Worm (Caenorhabditis elegans) whole organism, L3 larva: ENCODE data around the gene elt-3.

Experiments
- R02D3.7 ChIP-seq: fragments of 150-350 bp; optimal IDR thresholded peaks from 2 replicates; lab custom pipeline; 2014; ENCODE audit warnings: missing biosample characterization, missing genetic modification characterization
- aly-2 ChIP-seq: fragments of 150-350 bp; optimal IDR thresholded peaks from 2 replicates; lab custom pipeline; 2014; ENCODE audit warnings: missing biosample characterization, missing genetic modification characterization
- ama-1 ChIP-seq: fragments of 150-350 bp; optimal IDR thresholded peaks from 2 replicates; lab custom pipeline; 2018
- ceh-16 ChIP-seq: sonication (generic microtip); optimal IDR thresholded peaks from 2 replicates; lab custom pipeline; 2017; ENCODE audit warnings: missing biosample characterization, missing genetic modification characterization
- ceh-28 ChIP-seq: fragments of 150-350 bp; optimal IDR thresholded peaks from 2 replicates; lab custom pipeline; 2014; ENCODE audit warnings: missing biosample characterization, missing genetic modification reagents, missing genetic modification characterization
- elt-3 ChIP-seq, 3 experiments: fragments of 150-350 bp in 1 of 3; sonication (generic microtip) in 2 of 3; optimal IDR thresholded peaks; 2 replicates in 2 of 3; 4 replicates in 1 of 3; lab custom pipeline; 2014 to 2017; ENCODE audit warnings: missing biosample characterization in 3 of 3, missing genetic modification characterization in 3 of 3
- fkh-2 ChIP-seq: fragments of 150-350 bp; optimal IDR thresholded peaks from 2 replicates; lab custom pipeline; 2014; ENCODE audit warnings: missing biosample characterization, missing genetic modification reagents, missing genetic modification characterization
- mdl-1 ChIP-seq: fragments of 150-350 bp; optimal IDR thresholded peaks from 2 replicates; lab custom pipeline; 2014; ENCODE audit warnings: missing biosample characterization, missing genetic modification characterization
- nfya-1 ChIP-seq: sonication (generic microtip); optimal IDR thresholded peaks from 2 replicates; lab custom pipeline; 2017; ENCODE audit warnings: missing genetic modification characterization, mild to moderate bottlenecking, missing compliant biosample characterization, antibody characterized with exemption, moderate library complexity; ENCODE audit not compliant: insufficient read depth
- nhr-237 ChIP-seq: fragments of 150-350 bp; optimal IDR thresholded peaks from 2 replicates; lab custom pipeline; 2014; ENCODE audit warnings: missing biosample characterization, missing genetic modification characterization
- unc-39 ChIP-seq: sonication (generic microtip); optimal IDR thresholded peaks from 4 replicates; lab custom pipeline; 2017; ENCODE audit warnings: missing biosample characterization, missing genetic modification characterization
- zag-1 ChIP-seq: fragments of 150-350 bp; optimal IDR thresholded peaks from 2 replicates; lab custom pipeline; 2014; ENCODE audit warnings: missing biosample characterization, missing genetic modification characterization
- ztf-11 ChIP-seq: fragments of 150-350 bp; optimal IDR thresholded peaks from 2 replicates; lab custom pipeline; 2014; ENCODE audit warnings: missing biosample characterization, missing genetic modification characterization
- ztf-4 ChIP-seq: fragments of 150-350 bp; optimal IDR thresholded peaks from 2 replicates; lab custom pipeline; 2014; ENCODE audit warnings: missing biosample characterization, missing genetic modification characterization

ce11 chrX:13990680-13991079, 56.0 kb downstream of the elt-3 start, which contains the start of gene C31E10.11:
- TF ChIP-seq zag-1 (tag; lab: Kevin White, UChicago) = no peak
- no peak for TF ChIP-seq ama-1 (lab: Kevin White, UChicago)
- no peak for TF ChIP-seq ztf-11 (tag; lab: Kevin White, UChicago)
- no peak for TF ChIP-seq aly-2
- TF ChIP-seq mdl-1 (tag; lab: Kevin White, UChicago) = no peak
- no peak for TF ChIP-seq unc-39 (tag; lab: Kevin White, UChicago)
- TF ChIP-seq elt-3 (tag; optimal IDR thresholded peaks at IDR 0.05; lab: Kevin White, UChicago) = no peak
- no peak for TF ChIP-seq ceh-28
- TF ChIP-seq R02D3.7 (tag; lab: Kevin White, UChicago) = no peak
- no peak for TF ChIP-seq nfya-1 (tag; lab: Kevin White, UChicago)
- TF ChIP-seq ztf-4 (tag; lab: Kevin White, UChicago) = no peak
- no peak for TF ChIP-seq nhr-237 (tag; lab: Kevin White, UChicago)
- TF ChIP-seq ceh-16 (tag; lab: Kevin White, UChicago) = no peak
- TF ChIP-seq fkh-2 (tag; lab: Kevin White, UChicago) = no peak
